Worm (Caenorhabditis elegans): Measurements from ENCODE around the gene H05C05.4.

DNA sequence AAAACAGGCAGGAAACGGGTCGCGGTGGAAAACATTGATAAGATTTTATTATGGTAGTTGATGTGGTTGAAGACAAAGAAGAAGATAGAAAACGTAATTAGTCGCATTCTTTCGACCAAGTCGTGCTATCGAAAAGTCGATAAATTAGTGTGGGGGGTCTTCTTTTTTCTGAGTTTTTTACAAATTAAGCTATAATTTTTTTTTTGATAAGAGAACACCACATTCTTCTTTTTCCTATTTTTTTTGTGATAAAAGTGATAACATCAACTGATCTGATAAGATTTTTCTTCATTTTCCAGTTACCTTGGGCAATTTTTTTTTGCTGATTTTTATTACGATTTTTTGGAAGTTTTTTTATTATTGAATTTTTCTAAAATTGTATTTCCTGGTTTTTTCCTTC lies 34.9 kb upstream of the H05C05.4 start:
- TF ChIP-seq ztf-11 (tag; optimal IDR thresholded peaks at IDR 0.05) (no peak), unc-39 (tag; optimal IDR thresholded peaks at IDR 0.05) (no peak)

All from whole organism, L2 larva.